Fruit fly (Drosophila melanogaster) whole organism: Measurements from ENCODE around the gene CG31145.

Experiments
- CG8478 ChIP-seq: fragments of >200 bp; optimal IDR thresholded peaks from 2 replicates; lab custom pipeline; 2018; ENCODE audit warnings: inconsistent platforms
- Dll ChIP-seq: fragments of >200 bp; optimal IDR thresholded peaks from 2 replicates; lab custom pipeline; 2017

DNA sequence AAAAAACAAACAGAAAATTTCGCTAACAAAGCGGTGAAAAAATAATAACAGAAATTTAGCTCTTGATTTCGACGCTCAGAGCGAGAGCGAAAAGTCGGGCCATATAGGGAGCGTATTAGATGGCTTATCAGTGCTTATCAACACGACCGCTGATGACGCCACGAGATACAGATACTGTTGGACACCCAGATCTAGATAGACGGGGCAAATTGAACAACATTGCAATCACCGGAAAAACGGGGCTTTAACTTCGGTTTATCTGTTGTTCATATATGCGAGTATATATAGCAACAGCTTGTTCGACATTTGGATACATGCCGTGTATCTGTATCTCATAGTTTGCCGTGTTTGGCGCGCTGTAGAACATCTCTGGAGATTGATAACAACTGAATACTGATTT, 876 bp downstream of the CG31145 start:
- TF ChIP-seq Dll (no peak), CG8478 (lab: Kevin White, UChicago) (no peak)
